Fruit fly (Drosophila melanogaster) whole organism, wandering third instar larva: Measurements from ENCODE around the gene Cds.
A peak's percentile ranks its signal among the peaks of the same experiment; 100 is the strongest.

Source experiments
- Abd-B ChIP-seq: fragments of >200 bp; optimal IDR thresholded peaks from 2 replicates; lab custom pipeline; 2017; ENCODE audit warnings: missing biosample characterization, missing genetic modification characterization
- CG32264 ChIP-seq: fragments of 200-800 bp; sonication (Bioruptor generic); optimal IDR thresholded peaks from 2 replicates; lab custom pipeline; 2016; ENCODE audit warnings: missing biosample characterization, missing genetic modification characterization
- CG9705 ChIP-seq: fragments of 200-800 bp; sonication (Bioruptor generic); optimal IDR thresholded peaks from 2 replicates; lab custom pipeline; 2018; ENCODE audit warnings: missing biosample characterization, mild to moderate bottlenecking, missing genetic modification characterization
- CrebA ChIP-seq: fragments of 200-800 bp; sonication (Bioruptor generic); optimal IDR thresholded peaks from 2 replicates; lab custom pipeline; 2016; ENCODE audit warnings: missing biosample characterization, mild to moderate bottlenecking, missing genetic modification characterization, borderline replicate concordance
- Dfd ChIP-seq: fragments of >200 bp; optimal IDR thresholded peaks from 2 replicates; lab custom pipeline; 2017; ENCODE audit warnings: missing biosample characterization, missing genetic modification characterization
- Dif ChIP-seq: fragments of 200-275, 200-300 bp; sonication (Bioruptor generic); optimal IDR thresholded peaks from 2 replicates; lab custom pipeline; 2018; ENCODE audit warnings: missing biosample characterization, missing genetic modification characterization; ENCODE audit not compliant: partially characterized antibody
- GATAd ChIP-seq: sonication (Bioruptor generic); optimal IDR thresholded peaks from 2 replicates; lab custom pipeline; 2016; ENCODE audit warnings: missing biosample characterization, missing genetic modification characterization
- HLH106 ChIP-seq: fragments of 200-800 bp; optimal IDR thresholded peaks from 3 replicates; lab custom pipeline; 2019; ENCODE audit warnings: missing biosample characterization, mild to moderate bottlenecking, missing genetic modification characterization, moderate library complexity
- Hnf4 ChIP-seq: fragments of 200-800 bp; sonication (Bioruptor generic); optimal IDR thresholded peaks from 2 replicates; lab custom pipeline; 2016; ENCODE audit warnings: missing biosample characterization, mild to moderate bottlenecking, missing genetic modification characterization
- Hr78 ChIP-seq: fragments of >200 bp; optimal IDR thresholded peaks from 2 replicates; lab custom pipeline; 2017; ENCODE audit warnings: missing biosample characterization, missing genetic modification characterization
- Hr83 ChIP-seq: fragments of 200-300 bp; sonication (Bioruptor generic); optimal IDR thresholded peaks from 2 replicates; lab custom pipeline; 2016; ENCODE audit warnings: missing biosample characterization, mild to moderate bottlenecking, missing genetic modification characterization, moderate library complexity; ENCODE audit not compliant: poor library complexity, severe bottlenecking
- Jra ChIP-seq: sonication (Bioruptor generic); optimal IDR thresholded peaks from 2 replicates; lab custom pipeline; 2016; ENCODE audit warnings: missing biosample characterization, missing genetic modification characterization
- Mio ChIP-seq: sonication (Bioruptor generic); optimal IDR thresholded peaks from 2 replicates; lab custom pipeline; 2016; ENCODE audit warnings: missing biosample characterization, missing genetic modification characterization
- Myc ChIP-seq: fragments of >200 bp; optimal IDR thresholded peaks from 2 replicates; lab custom pipeline; 2017
- N ChIP-seq: fragments of >200 bp; optimal IDR thresholded peaks from 2 replicates; lab custom pipeline; 2018; ENCODE audit warnings: missing biosample characterization, missing external identifiers, missing genetic modification characterization
- OdsH ChIP-seq: fragments of 200-800 bp; sonication (Bioruptor generic); optimal IDR thresholded peaks from 2 replicates; lab custom pipeline; 2016; ENCODE audit warnings: missing biosample characterization, mild to moderate bottlenecking, missing genetic modification characterization
- Rel ChIP-seq, 2 experiments: fragments of 200-800 bp; sonication (Bioruptor generic) in 1 of 2; optimal IDR thresholded peaks; 2 replicates in 1 of 2; 3 replicates in 1 of 2; lab custom pipeline; 2016 to 2019; ENCODE audit warnings: mild to moderate bottlenecking in 2 of 2, missing biosample characterization in 2 of 2, missing genetic modification characterization in 2 of 2, moderate library complexity in 1 of 2
- Sp1 ChIP-seq: fragments of 200-800 bp; sonication (Bioruptor generic); optimal IDR thresholded peaks from 3 replicates; lab custom pipeline; 2019; ENCODE audit warnings: missing biosample characterization, mild to moderate bottlenecking, missing genetic modification characterization, moderate library complexity
- Vsx2 ChIP-seq: fragments of 200-300, 225-300 bp; sonication (Bioruptor generic); optimal IDR thresholded peaks from 2 replicates; lab custom pipeline; 2018; ENCODE audit warnings: missing biosample characterization, missing genetic modification characterization; ENCODE audit not compliant: partially characterized antibody
- br ChIP-seq: fragments of 200-800 bp; sonication (Bioruptor generic); optimal IDR thresholded peaks from 2 replicates; lab custom pipeline; 2016; ENCODE audit warnings: missing biosample characterization, missing genetic modification characterization
- brk ChIP-seq: fragments of 200-800 bp; sonication (Bioruptor generic); optimal IDR thresholded peaks from 2 replicates; lab custom pipeline; 2016; ENCODE audit warnings: missing biosample characterization, mild to moderate bottlenecking, missing genetic modification characterization
- dl ChIP-seq, 2 experiments: fragments of 175-275, 200-275 bp in 1 of 2; fragments of 200-275 bp in 1 of 2; sonication (Bioruptor generic); optimal IDR thresholded peaks; lab custom pipeline; 2018; ENCODE audit warnings: mild to moderate bottlenecking in 2 of 2, missing biosample characterization in 2 of 2, missing genetic modification characterization in 2 of 2, moderate library complexity in 2 of 2; ENCODE audit not compliant: partially characterized antibody in 2 of 2, insufficient read depth in 1 of 2
- dmrt93B ChIP-seq: fragments of 200-800 bp; sonication (Bioruptor generic); optimal IDR thresholded peaks from 2 replicates; lab custom pipeline; 2018; ENCODE audit warnings: missing biosample characterization, mild to moderate bottlenecking, missing genetic modification characterization
- dsf ChIP-seq: sonication (Bioruptor generic); optimal IDR thresholded peaks from 2 replicates; lab custom pipeline; 2016; ENCODE audit warnings: missing biosample characterization, missing genetic modification characterization, borderline replicate concordance
- ey ChIP-seq: fragments of 200-800 bp; sonication (Bioruptor generic); optimal IDR thresholded peaks from 2 replicates; lab custom pipeline; 2016; ENCODE audit warnings: missing biosample characterization, missing genetic modification characterization
- foxo ChIP-seq, 2 experiments: fragments of 200-800 bp; sonication (Bioruptor generic); optimal IDR thresholded peaks; 2 replicates in 1 of 2; 3 replicates in 1 of 2; lab custom pipeline; 2016 to 2017; ENCODE audit warnings: missing biosample characterization in 2 of 2, missing genetic modification characterization in 2 of 2
- fru ChIP-seq: fragments of 200-800 bp; sonication (Bioruptor generic); optimal IDR thresholded peaks from 3 replicates; lab custom pipeline; 2016; ENCODE audit warnings: missing biosample characterization, mild to moderate bottlenecking, missing genetic modification characterization
- h ChIP-seq: fragments of 200-800 bp; sonication (Bioruptor generic); optimal IDR thresholded peaks from 3 replicates; lab custom pipeline; 2016; ENCODE audit warnings: missing biosample characterization, mild to moderate bottlenecking, missing genetic modification characterization
- jim ChIP-seq: fragments of 175-275, 200-325 bp; sonication (Bioruptor generic); optimal IDR thresholded peaks from 2 replicates; lab custom pipeline; 2016; ENCODE audit warnings: missing biosample characterization, mild to moderate bottlenecking, missing genetic modification characterization
- lola ChIP-seq: fragments of >200 bp; optimal IDR thresholded peaks from 2 replicates; lab custom pipeline; 2017; ENCODE audit warnings: missing biosample characterization, missing genetic modification characterization
- pan ChIP-seq: fragments of >200 bp; optimal IDR thresholded peaks from 2 replicates; lab custom pipeline; 2017
- psq ChIP-seq: fragments of 200-800 bp; sonication (Bioruptor generic); optimal IDR thresholded peaks from 3 replicates; lab custom pipeline; 2017; ENCODE audit warnings: missing biosample characterization, mild to moderate bottlenecking, missing genetic modification characterization, moderate library complexity
- rgr ChIP-seq: fragments of 200-800 bp; sonication (Bioruptor generic); optimal IDR thresholded peaks from 3 replicates; lab custom pipeline; 2016; ENCODE audit warnings: missing biosample characterization, mild to moderate bottlenecking, missing genetic modification characterization
- sage ChIP-seq: fragments of 200-800 bp; sonication (Bioruptor generic); optimal IDR thresholded peaks from 2 replicates; lab custom pipeline; 2016; ENCODE audit warnings: missing biosample characterization, mild to moderate bottlenecking, missing genetic modification characterization
- sv ChIP-seq: fragments of 200-800 bp; sonication (Bioruptor generic); optimal IDR thresholded peaks from 3 replicates; lab custom pipeline; 2016; ENCODE audit warnings: missing biosample characterization, missing genetic modification characterization
- tai ChIP-seq: sonication (Bioruptor generic); optimal IDR thresholded peaks from 2 replicates; lab custom pipeline; 2016; ENCODE audit warnings: missing biosample characterization, missing genetic modification characterization
- usp ChIP-seq: fragments of >200 bp; optimal IDR thresholded peaks from 2 replicates; lab custom pipeline; 2017; ENCODE audit warnings: missing biosample characterization, missing genetic modification characterization
- woc ChIP-seq: sonication (Bioruptor generic); optimal IDR thresholded peaks from 2 replicates; lab custom pipeline; 2016; ENCODE audit warnings: missing biosample characterization, mild to moderate bottlenecking, missing genetic modification characterization

Cds gene

dm6 chr3L:8097101-8097500 is 30.5 kb upstream of the Cds start:
- TF ChIP-seq foxo (GFP tag; optimal IDR thresholded peaks at IDR 0.05; lab: Kevin White, UChicago) (no peak), dmrt93B (GFP tag; lab: Kevin White, UChicago) (no peak), Myc (lab: Kevin White, UChicago) (no peak), Hnf4 (GFP tag; lab: Kevin White, UChicago) (no peak), Mio (GFP tag; lab: Kevin White, UChicago) (no peak), CG9705 (no peak), rgr (GFP tag; lab: Kevin White, UChicago) (no peak), OdsH (GFP tag; lab: Kevin White, UChicago) (no peak), fru (GFP tag; lab: Kevin White, UChicago) (no peak)

- no peak for TF ChIP-seq ey (GFP tag; lab: Kevin White, UChicago)
- TF ChIP-seq sv (GFP tag; lab: Kevin White, UChicago), result no peak
- TF ChIP-seq Jra (GFP tag; lab: Kevin White, UChicago), result no peak
- TF ChIP-seq dsf, result no peak
- no peak for TF ChIP-seq Hr78 (GFP tag; lab: Kevin White, UChicago)
- no peak for TF ChIP-seq Dfd (GFP tag; lab: Kevin White, UChicago)
- no peak for TF ChIP-seq brk (GFP tag; lab: Kevin White, UChicago)
- no peak for TF ChIP-seq Dif (GFP tag; lab: Kevin White, UChicago)
Observed at dm6 chr3L:8108201-8108600, 19.4 kb upstream of the Cds start.

dm6 chr3L:8108886-8109285 is 18.7 kb upstream of the Cds start, which contains the start of gene fan:
TSS of gene fan (plus strand) at chr3L:8109132.
- no peak for TF ChIP-seq jim (GFP tag; lab: Kevin White, UChicago)
- no peak for TF ChIP-seq CG32264
- TF ChIP-seq lola (GFP tag; lab: Kevin White, UChicago), result no peak
- no peak for TF ChIP-seq CG9705
- no peak for TF ChIP-seq rgr (GFP tag; lab: Kevin White, UChicago)
- no peak for TF ChIP-seq foxo (GFP tag; optimal IDR thresholded peaks at IDR 0.05; lab: Kevin White, UChicago)
- no peak for TF ChIP-seq ey (GFP tag; lab: Kevin White, UChicago)
- TF ChIP-seq fru (GFP tag; lab: Kevin White, UChicago), result no peak
- no peak for TF ChIP-seq GATAd
- no peak for TF ChIP-seq Hr83 (GFP tag; lab: Kevin White, UChicago)
- TF ChIP-seq Abd-B, result no peak
- no peak for TF ChIP-seq usp
- TF ChIP-seq h (GFP tag; lab: Kevin White, UChicago), result no peak
- TF ChIP-seq Myc (lab: Kevin White, UChicago), result no peak
- TF ChIP-seq Hnf4 (GFP tag; lab: Kevin White, UChicago), result no peak
- no peak for TF ChIP-seq dmrt93B (GFP tag; lab: Kevin White, UChicago)
- no peak for TF ChIP-seq HLH106 (tag; lab: Kevin White, UChicago)
- no peak for TF ChIP-seq Jra (GFP tag; lab: Kevin White, UChicago)
- TF ChIP-seq Mio (GFP tag; lab: Kevin White, UChicago), result no peak
- no peak for TF ChIP-seq Vsx2 (GFP tag; lab: Kevin White, UChicago)
- TF ChIP-seq, all 38 proteins: peak for 0

dm6 chr3L:8110171-8110570 is 17.4 kb upstream of the Cds start, which contains the start of gene Nulp1:
TSS of gene Nulp1 (plus strand) at chr3L:8110368.
- no peak for TF ChIP-seq lola (GFP tag; lab: Kevin White, UChicago)
- peak; percentile 51 for TF ChIP-seq jim (GFP tag; lab: Kevin White, UChicago)
- TF ChIP-seq Mio (GFP tag; lab: Kevin White, UChicago), result no peak
- no peak for TF ChIP-seq h (GFP tag; lab: Kevin White, UChicago)
- TF ChIP-seq sv (GFP tag; lab: Kevin White, UChicago), result no peak
- no peak for TF ChIP-seq tai (GFP tag; lab: Kevin White, UChicago)
- TF ChIP-seq Hnf4 (GFP tag; lab: Kevin White, UChicago), result no peak
- TF ChIP-seq dl (GFP tag; optimal IDR thresholded peaks at IDR 0.05; lab: Kevin White, UChicago; ENCODE audit: insufficient read depth in 1 of 2, partially characterized antibody in 2 of 2), result no peak
- no peak for TF ChIP-seq Dfd (GFP tag; lab: Kevin White, UChicago)
- no peak for TF ChIP-seq CG9705
- no peak for TF ChIP-seq usp
- TF ChIP-seq dsf, result no peak
- no peak for TF ChIP-seq Jra (GFP tag; lab: Kevin White, UChicago)
- TF ChIP-seq br, result no peak
- no peak for TF ChIP-seq CG32264
- peak; percentile 63 for TF ChIP-seq rgr (GFP tag; lab: Kevin White, UChicago)
- no peak for TF ChIP-seq Hr78 (GFP tag; lab: Kevin White, UChicago)
- no peak for TF ChIP-seq OdsH (GFP tag; lab: Kevin White, UChicago)
- TF ChIP-seq psq (GFP tag; lab: Kevin White, UChicago), result peak; percentile 71
- no peak for TF ChIP-seq N (GFP tag; lab: Kevin White, UChicago)
- TF ChIP-seq pan (lab: Kevin White, UChicago), result no peak
- no peak for TF ChIP-seq Vsx2 (GFP tag; lab: Kevin White, UChicago)
- TF ChIP-seq woc (GFP tag; lab: Kevin White, UChicago), result no peak
- peak; percentile 10 for TF ChIP-seq ey (GFP tag; lab: Kevin White, UChicago)
- peak in 1 of 2 experiments; percentile 54 for TF ChIP-seq foxo (GFP tag; optimal IDR thresholded peaks at IDR 0.05; lab: Kevin White, UChicago)
- TF ChIP-seq CrebA (GFP tag; lab: Kevin White, UChicago), result no peak
- TF ChIP-seq dmrt93B (GFP tag; lab: Kevin White, UChicago), result no peak
- TF ChIP-seq Abd-B, result no peak
- peak; percentile 82 for TF ChIP-seq Hr83 (GFP tag; lab: Kevin White, UChicago)
- TF ChIP-seq brk (GFP tag; lab: Kevin White, UChicago), result no peak
- no peak for TF ChIP-seq GATAd
- peak; percentile 31 for TF ChIP-seq Dif (GFP tag; lab: Kevin White, UChicago)
- no peak for TF ChIP-seq Rel (GFP tag; optimal IDR thresholded peaks at IDR 0.05; lab: Kevin White, UChicago)
- peak; percentile 46 for TF ChIP-seq Rel (tag; optimal IDR thresholded peaks at IDR 0.05; lab: Kevin White, UChicago)
- TF ChIP-seq sage, result no peak
- peak; percentile 7 for TF ChIP-seq Myc (lab: Kevin White, UChicago)
- TF ChIP-seq Sp1 (GFP tag; lab: Kevin White, UChicago), result no peak
- TF ChIP-seq fru (GFP tag; lab: Kevin White, UChicago), result no peak
